Worm (Caenorhabditis elegans): ENCODE measurements around the gene acp-4.

DNA sequence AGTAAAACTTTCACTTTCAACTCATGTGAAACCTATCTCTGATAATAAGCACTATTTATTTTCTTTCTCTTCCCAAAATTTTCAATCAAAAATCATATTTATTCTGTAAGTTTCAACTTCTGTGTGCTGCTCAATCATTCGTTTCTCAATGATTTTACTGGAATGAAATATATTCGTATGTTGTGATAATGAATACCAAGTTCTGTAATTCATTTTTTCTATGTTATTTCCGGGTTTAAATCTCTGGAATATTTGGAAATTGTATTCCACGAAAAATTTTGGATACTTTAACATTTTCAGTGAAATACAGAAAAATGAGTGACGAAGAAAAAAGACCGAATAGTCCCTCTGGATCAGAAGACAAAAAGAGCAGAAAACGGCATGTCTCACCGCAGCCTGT is 32.9 kb upstream of the acp-4 start, which contains the start of gene M05D6.2:
- TF ChIP-seq unc-62 (GFP tag; optimal IDR thresholded peaks at IDR 0.05) (no peak), mab-9 (GFP tag; IDR thresholded peaks at IDR 0.05) (no peak), aly-2 (tag; optimal IDR thresholded peaks at IDR 0.05) (no peak), ama-1 (optimal IDR thresholded peaks at IDR 0.05) (no peak), dpl-1 (GFP tag; optimal IDR thresholded peaks at IDR 0.05) (no peak), tlp-1 (tag; optimal IDR thresholded peaks at IDR 0.05) (no peak), snpc-4 (tag; optimal IDR thresholded peaks at IDR 0.05) (no peak), pag-3 (tag; optimal IDR thresholded peaks at IDR 0.05; ENCODE audit: borderline replicate concordance, insufficient read depth) (no peak), ceh-90 (tag; optimal IDR thresholded peaks at IDR 0.05) (no peak), rnt-1 (tag; optimal IDR thresholded peaks at IDR 0.05) (no peak), snu-23 (GFP tag; optimal IDR thresholded peaks at IDR 0.05) (no peak), ztf-4 (tag; optimal IDR thresholded peaks at IDR 0.05) (no peak), unc-86 (tag; optimal IDR thresholded peaks at IDR 0.05) (no peak)

All from whole organism, L1 larva.